Fruit fly (Drosophila melanogaster): ENCODE data around the gene CG14204.

- TF ChIP-seq CTCF (optimal IDR thresholded peaks at IDR 0.05) (no peak), CG8478 (optimal IDR thresholded peaks at IDR 0.05) (no peak)
Observed at dm6 chrX:19590579-19590978, 7.2 kb downstream of the CG14204 start.
